Fruit fly (Drosophila melanogaster) whole organism, larva: ENCODE data around the gene PolD2.
A peak's percentile ranks its signal among the peaks of the same experiment; 100 is the strongest.

Source experiments
- noc ChIP-seq: fragments of 200-800 bp; sonication (Bioruptor generic); optimal IDR thresholded peaks from 3 replicates; lab custom pipeline; 2019; ENCODE audit warnings: missing biosample characterization, mild to moderate bottlenecking, missing genetic modification characterization, moderate library complexity

Gene PolD2

dm6 chr3L:1742552-1743097 is 32.8 kb upstream of the PolD2 start:
- no peak for TF ChIP-seq noc (tag; lab: Kevin White, UChicago)

- peak; percentile 74 for TF ChIP-seq noc (tag; lab: Kevin White, UChicago)
These were observed 30.0 kb upstream of the PolD2 start for dm6 chr3L:1745432-1745831.

dm6 chr3L:1746338-1747199 is 28.9 kb upstream of the PolD2 start, which contains the start of gene CG13921:
Gene CG13921, plus strand, starts transcription at chr3L:1746907.
- peak; percentile 95 for TF ChIP-seq noc (tag; lab: Kevin White, UChicago)

- TF ChIP-seq noc (tag; lab: Kevin White, UChicago): no peak
These were observed 27.2 kb upstream of the PolD2 start for dm6 chr3L:1748218-1748617.

- no peak for TF ChIP-seq noc (tag; lab: Kevin White, UChicago)
These were observed 21.2 kb upstream of the PolD2 start for dm6 chr3L:1754262-1754661.

- no peak for TF ChIP-seq noc (tag; lab: Kevin White, UChicago)
These were observed 20.5 kb upstream of the PolD2 start for dm6 chr3L:1754935-1755334.

dm6 chr3L:1755458-1755984 is 19.9 kb upstream of the PolD2 start, which contains the start of gene Cht2:
Gene Cht2, minus strand, starts transcription at chr3L:1755934.
- TF ChIP-seq noc (tag; lab: Kevin White, UChicago): no peak

dm6 chr3L:1756143-1756542 is 19.3 kb upstream of the PolD2 start, which contains the start of gene CG8001:
Gene CG8001, plus strand, starts transcription at chr3L:1756159.
- TF ChIP-seq noc (tag; lab: Kevin White, UChicago): no peak

dm6 chr3L:1771658-1772057 is 3.8 kb upstream of the PolD2 start, which contains the start of gene Dhc62B:
Gene Dhc62B, minus strand, starts transcription at chr3L:1771758.
- no peak for TF ChIP-seq noc (tag; lab: Kevin White, UChicago)

- TF ChIP-seq noc (tag; lab: Kevin White, UChicago): no peak
These were observed 2.8 kb upstream of the PolD2 start for dm6 chr3L:1772593-1772992.

dm6 chr3L:1777249-1777648 is 1.8 kb downstream of the PolD2 start, which contains the start of the genes CG2021 and mRpL46:
Gene CG2021, minus strand, starts transcription at chr3L:1777411.
Gene mRpL46, plus strand, starts transcription at chr3L:1777439.
- no peak for TF ChIP-seq noc (tag; lab: Kevin White, UChicago)

dm6 chr3L:1784092-1784491 is 8.7 kb downstream of the PolD2 start:
- no peak for TF ChIP-seq noc (tag; lab: Kevin White, UChicago)

- peak; percentile 6 for TF ChIP-seq noc (tag; lab: Kevin White, UChicago)
These were observed 13.9 kb downstream of the PolD2 start for dm6 chr3L:1789339-1789738.

dm6 chr3L:1794164-1794942 is 18.9 kb downstream of the PolD2 start:
- TF ChIP-seq noc (tag; lab: Kevin White, UChicago): peak; percentile 58

dm6 chr3L:1794943-1795696 is 19.7 kb downstream of the PolD2 start, which contains the start of the genes alpha-Spec, dlt and Cdc37:
Gene alpha-Spec, minus strand, starts transcription at chr3L:1795328.
Gene dlt, minus strand, starts transcription at chr3L:1795328.
Gene Cdc37, plus strand, starts transcription at chr3L:1795392.
- TF ChIP-seq noc (tag; lab: Kevin White, UChicago): no peak
